Worm (Caenorhabditis elegans): ENCODE measurements around the gene erfa-3.

erfa-3 gene

DNA sequence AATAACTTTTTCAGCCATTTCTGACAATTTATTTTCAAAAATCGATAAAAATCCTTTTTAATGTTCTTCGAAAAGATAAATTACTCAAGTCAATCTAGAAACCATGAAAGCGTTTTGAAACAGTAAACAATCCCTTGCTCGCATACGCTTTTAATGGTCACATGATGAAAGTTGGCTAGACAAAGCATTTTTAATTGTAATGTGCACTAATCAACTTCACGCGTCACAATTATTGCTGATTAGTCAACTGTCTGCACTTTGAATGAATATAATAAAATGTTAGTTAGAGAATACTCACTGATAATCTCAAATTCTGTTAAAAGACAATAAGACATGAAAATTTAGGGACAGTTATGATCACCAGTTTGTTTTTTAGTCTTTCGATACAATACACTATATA is 43.7 kb upstream of the erfa-3 start:
- no peak for TF ChIP-seq nhr-12 (tag; optimal IDR thresholded peaks at IDR 0.05)

DNA sequence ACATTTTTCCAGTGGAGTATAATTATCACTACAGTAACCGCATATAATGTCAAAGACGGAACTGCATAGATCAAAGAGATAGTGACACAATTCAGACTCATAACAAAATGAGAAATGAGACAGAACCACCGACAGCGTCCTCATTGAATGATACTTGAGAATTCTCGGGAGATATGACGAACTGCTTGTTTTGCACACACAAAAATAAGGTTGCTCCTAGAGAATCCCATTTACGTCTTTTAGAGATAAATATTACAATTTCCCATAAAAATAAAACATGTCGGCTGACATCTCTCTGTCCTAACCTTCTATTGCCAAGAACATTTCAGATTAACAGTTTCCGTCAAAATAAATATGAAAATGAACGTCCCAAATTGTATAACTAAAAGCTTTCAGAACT is 42.7 kb upstream of the erfa-3 start, which contains the start of gene srg-38:
Gene srg-38 (minus strand): TSS at position 101 of the 400 bp plus-strand sequence.
- TF ChIP-seq aly-2 (tag; optimal IDR thresholded peaks at IDR 0.05) (no peak), egl-27 (tag; optimal IDR thresholded peaks at IDR 0.05) (no peak), nhr-23 (tag; optimal IDR thresholded peaks at IDR 0.05) (no peak), nhr-10 (tag; optimal IDR thresholded peaks at IDR 0.05) (no peak), elt-1 (tag; optimal IDR thresholded peaks at IDR 0.05) (no peak), ceh-82 (tag; optimal IDR thresholded peaks at IDR 0.05) (no peak), ceh-16 (tag; optimal IDR thresholded peaks at IDR 0.05) (no peak)

DNA sequence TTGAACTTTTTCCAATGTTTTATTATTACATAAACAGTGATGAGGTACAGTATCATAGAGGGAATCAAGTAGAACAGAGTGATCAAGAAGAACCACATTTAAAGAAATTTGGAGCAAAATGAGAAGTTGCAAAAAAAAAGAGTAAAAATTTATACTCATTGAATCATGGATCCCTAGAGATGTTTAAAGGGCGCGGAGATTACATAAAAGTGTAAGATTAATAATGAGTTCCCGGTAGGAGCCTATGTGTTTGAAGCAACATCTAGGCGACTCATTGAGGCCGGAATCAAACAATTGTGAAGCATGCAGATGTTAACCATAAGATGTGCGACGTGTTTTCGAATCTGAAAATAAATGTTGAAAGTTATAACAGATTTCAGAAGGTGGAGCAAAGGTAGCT is 39.4 kb upstream of the erfa-3 start, which contains the start of gene srg-39:
Gene srg-39 (minus strand): TSS at position 101 of the 400 bp plus-strand sequence.
- TF ChIP-seq sma-3 (GFP tag; optimal IDR thresholded peaks at IDR 0.05) (no peak), sem-4 (tag; optimal IDR thresholded peaks at IDR 0.05) (no peak), crh-2 (tag; optimal IDR thresholded peaks at IDR 0.05) (no peak), nhr-21 (tag; optimal IDR thresholded peaks at IDR 0.05) (no peak), unc-39 (tag; optimal IDR thresholded peaks at IDR 0.05) (no peak), nhr-25 (tag; optimal IDR thresholded peaks at IDR 0.05) (no peak), elt-3 (tag; optimal IDR thresholded peaks at IDR 0.05) (no peak), dmd-4 (tag; optimal IDR thresholded peaks at IDR 0.05) (no peak)

DNA sequence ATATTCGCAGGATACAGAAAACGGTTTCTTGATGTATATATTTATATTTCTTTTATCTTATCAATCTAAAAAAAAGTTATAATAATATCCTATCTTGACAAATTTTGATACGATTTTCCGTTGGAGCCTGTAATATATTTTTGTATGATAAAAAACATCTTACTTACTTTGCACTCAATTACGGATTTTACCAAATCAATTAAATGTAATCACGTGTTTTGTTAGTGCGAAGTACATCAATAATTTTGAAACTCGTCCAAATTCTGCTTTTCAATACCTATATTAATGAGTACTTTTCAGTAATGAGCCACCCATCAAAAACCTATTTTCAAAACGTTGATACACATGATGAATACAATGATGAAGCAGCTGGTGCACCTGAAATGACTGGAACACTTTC is 36.5 kb upstream of the erfa-3 start, which contains the start of gene T19C4.1:
Gene T19C4.1 (plus strand): TSS at position 301 of the 400 bp plus-strand sequence.
- TF ChIP-seq sma-3 (GFP tag; optimal IDR thresholded peaks at IDR 0.05): no peak
- no peak for TF ChIP-seq blmp-1 (tag; optimal IDR thresholded peaks at IDR 0.05; ENCODE audit: insufficient read depth)
- no peak for TF ChIP-seq nhr-23 (tag; optimal IDR thresholded peaks at IDR 0.05)
- TF ChIP-seq nhr-25 (tag; optimal IDR thresholded peaks at IDR 0.05): no peak
- TF ChIP-seq gmeb-1 (tag; optimal IDR thresholded peaks at IDR 0.05): no peak
- TF ChIP-seq ceh-16 (tag; optimal IDR thresholded peaks at IDR 0.05): no peak
- TF ChIP-seq ztf-11 (tag; optimal IDR thresholded peaks at IDR 0.05): no peak
- no peak for TF ChIP-seq nhr-11 (tag; optimal IDR thresholded peaks at IDR 0.05)
- no peak for TF ChIP-seq mbf-1 (tag; optimal IDR thresholded peaks at IDR 0.05)
- no peak for TF ChIP-seq aly-2 (tag; optimal IDR thresholded peaks at IDR 0.05)
- no peak for TF ChIP-seq sem-4 (tag; optimal IDR thresholded peaks at IDR 0.05)
- TF ChIP-seq ceh-82 (tag; optimal IDR thresholded peaks at IDR 0.05): no peak
- TF ChIP-seq unc-55 (GFP tag; optimal IDR thresholded peaks at IDR 0.05): no peak
- no peak for TF ChIP-seq R02D3.7 (tag; optimal IDR thresholded peaks at IDR 0.05)

DNA sequence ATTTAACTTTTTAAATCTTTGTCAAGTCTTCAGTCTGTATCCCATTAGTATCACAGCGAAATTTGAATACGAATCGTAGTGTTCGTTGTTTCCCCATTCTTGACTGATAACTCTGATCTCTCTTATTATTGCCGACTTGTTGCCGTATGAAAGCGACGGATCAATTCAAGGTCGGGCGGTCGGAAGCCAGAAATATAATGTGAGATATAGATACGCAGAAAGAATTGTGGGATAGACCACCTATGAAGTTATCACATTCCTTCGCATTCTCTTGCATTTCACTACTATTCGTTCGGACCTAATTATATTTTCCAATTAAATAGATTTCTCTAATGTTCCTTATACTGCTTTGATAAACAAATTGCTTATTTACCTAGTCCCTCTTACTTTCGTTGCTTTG is 36.1 kb upstream of the erfa-3 start:
- no peak for TF ChIP-seq lin-39 (tag; optimal IDR thresholded peaks at IDR 0.05)
- TF ChIP-seq blmp-1 (tag; optimal IDR thresholded peaks at IDR 0.05; ENCODE audit: insufficient read depth): no peak
- peak; percentile 4 for TF ChIP-seq nhr-25 (tag; optimal IDR thresholded peaks at IDR 0.05)

DNA sequence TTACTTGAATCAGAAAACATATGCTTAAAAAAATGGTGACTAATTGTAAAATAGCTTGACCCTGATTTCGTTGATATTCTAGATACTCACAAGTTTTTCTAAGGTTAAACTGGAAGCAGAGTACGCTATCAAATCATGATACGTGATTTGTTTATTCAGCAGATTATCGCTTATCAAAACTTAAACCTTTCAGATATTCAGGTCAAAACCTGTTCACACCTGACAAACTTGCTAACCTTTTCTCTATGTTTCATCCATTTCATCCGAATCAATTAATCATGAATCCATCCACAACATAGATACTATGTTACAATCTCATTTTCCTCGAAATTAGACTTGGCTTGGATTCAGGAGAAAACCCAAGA is 34.9 kb upstream of the erfa-3 start:
- TF ChIP-seq nhr-25 (tag; optimal IDR thresholded peaks at IDR 0.05) (peak; percentile 74), gmeb-1 (tag; optimal IDR thresholded peaks at IDR 0.05) (no peak), unc-39 (tag; optimal IDR thresholded peaks at IDR 0.05) (no peak), skn-1 (tag; optimal IDR thresholded peaks at IDR 0.05) (no peak), nhr-21 (tag; optimal IDR thresholded peaks at IDR 0.05) (peak; percentile 84), zag-1 (tag; optimal IDR thresholded peaks at IDR 0.05) (no peak), lin-13 (GFP tag; optimal IDR thresholded peaks at IDR 0.05) (peak; percentile 14), snpc-4 (tag; optimal IDR thresholded peaks at IDR 0.05) (no peak), blmp-1 (tag; optimal IDR thresholded peaks at IDR 0.05; ENCODE audit: insufficient read depth) (no peak), sma-3 (GFP tag; optimal IDR thresholded peaks at IDR 0.05) (peak; percentile 62), ceh-16 (tag; optimal IDR thresholded peaks at IDR 0.05) (no peak), crh-2 (tag; optimal IDR thresholded peaks at IDR 0.05) (no peak)

DNA sequence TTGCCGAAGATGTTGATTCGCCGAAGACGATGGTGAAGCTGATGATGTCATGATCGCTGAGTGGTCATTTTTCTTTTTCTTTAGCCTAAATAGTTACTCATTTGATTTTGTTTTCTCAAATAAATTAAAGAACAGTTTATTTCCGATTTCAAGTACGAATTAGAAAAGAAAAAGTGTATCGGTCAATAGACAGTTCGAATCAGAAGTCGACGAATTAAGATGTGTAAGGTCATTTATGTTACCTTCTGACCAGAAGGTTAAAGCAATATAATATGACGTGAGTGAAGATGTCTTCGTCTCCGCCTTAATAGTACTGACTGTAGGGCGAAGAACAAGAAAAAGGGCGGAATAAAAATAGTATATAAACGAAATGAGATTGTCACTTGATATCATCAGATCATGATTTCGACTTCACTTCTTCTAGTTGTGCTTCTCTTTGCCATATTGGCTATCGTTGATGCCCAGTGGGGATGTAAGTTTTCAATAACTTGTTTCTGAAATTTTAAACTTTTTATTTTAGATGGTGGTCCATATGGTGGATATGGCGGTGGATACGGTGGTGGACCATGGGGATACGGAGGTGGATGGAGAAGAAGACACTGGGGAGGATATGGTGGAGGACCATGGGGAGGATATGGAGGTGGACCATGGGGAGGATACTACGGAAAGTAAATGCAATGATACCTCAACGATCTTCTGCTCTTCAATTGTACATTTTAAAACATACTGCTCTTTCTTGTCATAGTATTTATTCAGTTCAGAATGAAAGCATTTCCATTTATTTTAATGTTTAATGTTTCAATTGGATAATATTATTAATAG is 34.3 kb upstream of the erfa-3 start, which contains the start of the genes T19C4.24 and nlp-33:
Gene T19C4.24 (minus strand): TSS at position 51 of the 822 bp plus-strand sequence.
Gene nlp-33 (plus strand): TSS at position 389 of the 822 bp plus-strand sequence.
- TF ChIP-seq unc-55 (GFP tag; optimal IDR thresholded peaks at IDR 0.05): no peak
- TF ChIP-seq lin-13 (GFP tag; optimal IDR thresholded peaks at IDR 0.05): no peak
- no peak for TF ChIP-seq nhr-11 (tag; optimal IDR thresholded peaks at IDR 0.05)
- TF ChIP-seq egl-27 (tag; optimal IDR thresholded peaks at IDR 0.05): no peak
- no peak for TF ChIP-seq nhr-10 (tag; optimal IDR thresholded peaks at IDR 0.05)
- TF ChIP-seq alr-1 (tag; optimal IDR thresholded peaks at IDR 0.05): no peak
- TF ChIP-seq ceh-16 (tag; optimal IDR thresholded peaks at IDR 0.05): no peak
- no peak for TF ChIP-seq sem-4 (tag; optimal IDR thresholded peaks at IDR 0.05)
- TF ChIP-seq F13H6.1 (tag; optimal IDR thresholded peaks at IDR 0.05): no peak
- no peak for TF ChIP-seq nhr-237 (tag; optimal IDR thresholded peaks at IDR 0.05)
- no peak for TF ChIP-seq Y55F3AM.14 (GFP tag; optimal IDR thresholded peaks at IDR 0.05)
- TF ChIP-seq C34F6.9 (tag; optimal IDR thresholded peaks at IDR 0.05): no peak
- no peak for TF ChIP-seq gmeb-1 (tag; optimal IDR thresholded peaks at IDR 0.05)
- TF ChIP-seq sma-9 (GFP tag; optimal IDR thresholded peaks at IDR 0.05): peak; percentile 37
- TF ChIP-seq sma-9 (tag; optimal IDR thresholded peaks at IDR 0.05): no peak
- peak; percentile 4 for TF ChIP-seq crh-2 (tag; optimal IDR thresholded peaks at IDR 0.05)
- TF ChIP-seq nhr-77 (tag; optimal IDR thresholded peaks at IDR 0.05): no peak
- no peak for TF ChIP-seq mbf-1 (tag; optimal IDR thresholded peaks at IDR 0.05)
- TF ChIP-seq lin-39 (tag; optimal IDR thresholded peaks at IDR 0.05): no peak
- TF ChIP-seq ztf-11 (tag; optimal IDR thresholded peaks at IDR 0.05): no peak
- no peak for TF ChIP-seq dmd-4 (tag; optimal IDR thresholded peaks at IDR 0.05)
- peak; percentile 28 for TF ChIP-seq blmp-1 (tag; optimal IDR thresholded peaks at IDR 0.05; ENCODE audit: insufficient read depth)
- no peak for TF ChIP-seq peb-1 (tag; optimal IDR thresholded peaks at IDR 0.05)
- TF ChIP-seq aly-2 (tag; optimal IDR thresholded peaks at IDR 0.05): no peak
